Fruit fly (Drosophila melanogaster): ENCODE results near the gene Ilp2.

The Ilp2 gene

DNA sequence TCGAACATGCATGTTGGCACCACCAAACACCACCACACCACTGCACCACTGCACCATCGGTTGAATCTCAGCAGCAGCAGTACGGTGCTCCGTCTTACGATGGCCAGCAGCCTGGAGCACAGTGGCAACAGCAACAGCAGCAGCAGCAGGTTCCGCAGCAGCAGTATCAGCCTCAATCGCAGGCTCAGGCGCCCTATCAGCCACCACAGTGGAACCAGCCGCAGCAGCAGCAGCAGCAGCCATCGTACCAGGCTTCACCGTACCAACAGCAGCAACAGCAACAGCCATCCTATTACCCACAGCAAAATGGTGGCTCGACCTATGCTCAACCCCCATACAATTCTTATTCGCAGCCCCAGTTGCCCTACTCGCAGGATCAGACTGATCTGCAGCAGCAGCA lies 32.6 kb downstream of the Ilp2 start:
- no peak for TF ChIP-seq fkh (GFP tag; optimal IDR thresholded peaks at IDR 0.05)
- TF ChIP-seq Ets21C (GFP tag; optimal IDR thresholded peaks at IDR 0.05) = no peak
- TF ChIP-seq CG16779 (tag; optimal IDR thresholded peaks at IDR 0.05) = no peak
- no peak for TF ChIP-seq CG15336 (GFP tag; IDR thresholded peaks at IDR 0.05)
- TF ChIP-seq achi (GFP tag; optimal IDR thresholded peaks at IDR 0.05) = no peak
- TF ChIP-seq svp (GFP tag) = no peak
- TF ChIP-seq CG6163 (GFP tag; IDR thresholded peaks at IDR 0.05) = no peak
- TF ChIP-seq Eip75B (GFP tag; optimal IDR thresholded peaks at IDR 0.05) = no peak
- TF ChIP-seq fd85E (GFP tag; optimal IDR thresholded peaks at IDR 0.05) = no peak
- no peak for TF ChIP-seq Hr38 (GFP tag; optimal IDR thresholded peaks at IDR 0.05)
- TF ChIP-seq Sox15 (GFP tag; optimal IDR thresholded peaks at IDR 0.05) = no peak

dm6 chr3L:9836524-9837047 lies 37.1 kb downstream of the Ilp2 start, which contains the start of gene I-2:
Gene I-2, minus strand, starts transcription at chr3L:9836805.
- TF ChIP-seq CG3919 (GFP tag; optimal IDR thresholded peaks at IDR 0.05) (peak; percentile 16), CG6163 (GFP tag; IDR thresholded peaks at IDR 0.05) (no peak), cyc (GFP tag; optimal IDR thresholded peaks at IDR 0.05) (no peak), svp (GFP tag) (peak; percentile 48), CG31627 (GFP tag; optimal IDR thresholded peaks at IDR 0.05) (peak; percentile 2), fkh (GFP tag; optimal IDR thresholded peaks at IDR 0.05) (no peak), CG15336 (GFP tag; IDR thresholded peaks at IDR 0.05) (0 out of 2 replicates have a peak, but pooled peaks have one; percentile 8), CG11762 (GFP tag; optimal IDR thresholded peaks at IDR 0.05; ENCODE audit: insufficient read depth) (no peak)

DNA sequence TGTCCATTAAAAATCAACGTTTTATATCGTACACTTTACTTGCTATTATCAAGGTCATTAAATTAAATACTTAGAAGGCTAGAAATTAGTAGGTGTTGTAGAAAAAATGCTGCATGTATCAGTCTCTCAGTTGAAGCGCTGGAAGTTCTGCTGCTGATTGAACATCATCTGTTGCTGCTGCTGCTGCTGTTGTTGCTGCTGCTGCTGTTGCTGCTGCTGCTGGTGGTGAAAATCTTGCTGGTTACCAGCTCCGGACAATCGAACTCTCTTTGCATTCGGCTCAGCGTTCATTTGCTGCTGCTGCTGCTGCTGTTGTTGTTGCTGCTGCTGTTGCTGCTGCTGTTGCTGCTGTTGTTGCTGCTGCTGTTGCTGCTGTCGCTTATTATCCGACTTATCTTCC lies 37.6 kb downstream of the Ilp2 start:
- TF ChIP-seq CG3919 (GFP tag; optimal IDR thresholded peaks at IDR 0.05) = peak; percentile 16
- no peak for TF ChIP-seq Met (GFP tag; optimal IDR thresholded peaks at IDR 0.05)

DNA sequence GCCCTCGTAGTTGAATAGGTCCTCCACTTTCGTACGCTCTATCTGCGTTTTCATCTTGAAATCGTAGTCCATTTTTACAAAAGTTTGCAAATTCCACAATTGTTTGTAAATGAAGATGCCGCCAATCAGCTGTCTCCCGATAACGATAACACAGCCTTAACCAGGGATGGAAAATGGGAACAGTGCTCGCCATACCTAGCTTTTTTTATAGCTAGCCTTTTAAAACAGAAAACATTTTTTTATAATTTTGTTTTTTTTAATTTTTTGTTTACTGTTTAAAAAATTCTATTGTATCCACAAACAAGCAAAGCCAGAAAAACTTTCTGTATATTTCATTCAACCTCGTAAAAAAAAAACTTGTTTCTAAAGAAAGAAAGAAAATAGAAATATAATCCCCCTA lies 39.0 kb downstream of the Ilp2 start, which contains the start of gene Cdk8:
Gene Cdk8 (minus strand): TSS at position 137 of the 400 bp plus-strand sequence.
- TF ChIP-seq Sox14 (GFP tag; optimal IDR thresholded peaks at IDR 0.05) (peak; percentile 14), eg (GFP tag; IDR thresholded peaks at IDR 0.05) (no peak), achi (GFP tag; optimal IDR thresholded peaks at IDR 0.05) (no peak), CG1621 (tag; optimal IDR thresholded peaks at IDR 0.05) (no peak), CG3032 (tag; optimal IDR thresholded peaks at IDR 0.05) (peak; percentile 33), dsx (GFP tag; optimal IDR thresholded peaks at IDR 0.05; ENCODE audit: poor library complexity, severe bottlenecking) (no peak), CG8632 (GFP tag; optimal IDR thresholded peaks at IDR 0.05) (no peak), Blimp-1 (GFP tag; optimal IDR thresholded peaks at IDR 0.05) (no peak), OdsH (GFP tag; optimal IDR thresholded peaks at IDR 0.05) (no peak), svp (GFP tag) (peak; percentile 43), CG16779 (tag; optimal IDR thresholded peaks at IDR 0.05) (no peak), CG31627 (GFP tag; optimal IDR thresholded peaks at IDR 0.05) (peak; percentile 23), cyc (GFP tag; optimal IDR thresholded peaks at IDR 0.05) (peak; percentile 11), fd85E (GFP tag; optimal IDR thresholded peaks at IDR 0.05) (no peak), Smox (GFP tag; optimal IDR thresholded peaks at IDR 0.05) (no peak), Ets21C (GFP tag; optimal IDR thresholded peaks at IDR 0.05) (no peak), vri (GFP tag; optimal IDR thresholded peaks at IDR 0.05) (no peak), net (GFP tag; optimal IDR thresholded peaks at IDR 0.05) (no peak), pdm3 (GFP tag; optimal IDR thresholded peaks at IDR 0.05) (no peak), Ets96B (tag; optimal IDR thresholded peaks at IDR 0.05) (no peak), CG7368 (GFP tag; optimal IDR thresholded peaks at IDR 0.05) (no peak), CG3919 (GFP tag; optimal IDR thresholded peaks at IDR 0.05) (no peak), CG8319 (GFP tag; optimal IDR thresholded peaks at IDR 0.05) (no peak), acj6 (GFP tag; optimal IDR thresholded peaks at IDR 0.05) (no peak), Eip93F (GFP tag; optimal IDR thresholded peaks at IDR 0.05) (no peak), Lpt (GFP tag; optimal IDR thresholded peaks at IDR 0.05) (no peak), fkh (GFP tag; optimal IDR thresholded peaks at IDR 0.05) (no peak), Eip75B (GFP tag; optimal IDR thresholded peaks at IDR 0.05) (no peak), esn (GFP tag; optimal IDR thresholded peaks at IDR 0.05) (peak; percentile 50), salr (GFP tag; optimal IDR thresholded peaks at IDR 0.05) (no peak), Hr38 (GFP tag; optimal IDR thresholded peaks at IDR 0.05) (no peak), dac (GFP tag; optimal IDR thresholded peaks at IDR 0.05) (no peak), lz (GFP tag; optimal IDR thresholded peaks at IDR 0.05) (peak; percentile 15), Eip78C (GFP tag) (peak; percentile 67), CG8119 (GFP tag; IDR thresholded peaks at IDR 0.05) (no peak), CG6276 (GFP tag; optimal IDR thresholded peaks at IDR 0.05) (no peak), CG11294 (GFP tag; IDR thresholded peaks at IDR 0.05) (no peak), CG4318 (GFP tag; optimal IDR thresholded peaks at IDR 0.05) (no peak), CG9139 (GFP tag; optimal IDR thresholded peaks at IDR 0.05) (no peak), CG6163 (GFP tag; IDR thresholded peaks at IDR 0.05) (peak; percentile 21; the same call in 1 of the 3 replicates)
